Worm (Caenorhabditis elegans): ENCODE results near the gene clik-2.

ce11 chrX:7678437-7679139, 10.4 kb downstream of the clik-2 start:
- TF ChIP-seq ama-1 (optimal IDR thresholded peaks at IDR 0.05): no peak
- TF ChIP-seq unc-62 (GFP tag; optimal IDR thresholded peaks at IDR 0.05): no peak
- TF ChIP-seq ztf-4 (tag; optimal IDR thresholded peaks at IDR 0.05): no peak
- no peak for TF ChIP-seq nhr-10 (tag; optimal IDR thresholded peaks at IDR 0.05)
- no peak for TF ChIP-seq nhr-6 (tag; optimal IDR thresholded peaks at IDR 0.05)
- TF ChIP-seq nhr-77 (tag; optimal IDR thresholded peaks at IDR 0.05): no peak
- no peak for TF ChIP-seq ZK546.5 (tag; optimal IDR thresholded peaks at IDR 0.05)

All from whole organism, L2 larva.